Worm (Caenorhabditis elegans) whole organism, late embryonic: ENCODE measurements around the gene nuc-1.

Source experiments
- C08G9.2 ChIP-seq: sonication (generic microtip); optimal IDR thresholded peaks from 2 replicates; lab custom pipeline; 2016; ENCODE audit warnings: mild to moderate bottlenecking, missing genetic modification characterization, moderate library complexity, missing compliant biosample characterization
- F13H6.1 ChIP-seq: sonication (generic microtip); optimal IDR thresholded peaks from 2 replicates; lab custom pipeline; 2016; ENCODE audit warnings: missing genetic modification characterization, missing compliant biosample characterization
- ama-1 ChIP-seq: fragments of 150-350 bp; optimal IDR thresholded peaks from 2 replicates; lab custom pipeline; 2014
- ceh-22 ChIP-seq: sonication (generic microtip); optimal IDR thresholded peaks from 2 replicates; lab custom pipeline; 2017; ENCODE audit warnings: missing biosample characterization, missing genetic modification characterization
- fkh-6 ChIP-seq: sonication (generic microtip); optimal IDR thresholded peaks from 2 replicates; lab custom pipeline; 2016; ENCODE audit warnings: missing genetic modification characterization, missing compliant biosample characterization
- lim-6 ChIP-seq: sonication (generic microtip); optimal IDR thresholded peaks from 2 replicates; lab custom pipeline; 2016; ENCODE audit warnings: missing genetic modification characterization, missing compliant biosample characterization

DNA sequence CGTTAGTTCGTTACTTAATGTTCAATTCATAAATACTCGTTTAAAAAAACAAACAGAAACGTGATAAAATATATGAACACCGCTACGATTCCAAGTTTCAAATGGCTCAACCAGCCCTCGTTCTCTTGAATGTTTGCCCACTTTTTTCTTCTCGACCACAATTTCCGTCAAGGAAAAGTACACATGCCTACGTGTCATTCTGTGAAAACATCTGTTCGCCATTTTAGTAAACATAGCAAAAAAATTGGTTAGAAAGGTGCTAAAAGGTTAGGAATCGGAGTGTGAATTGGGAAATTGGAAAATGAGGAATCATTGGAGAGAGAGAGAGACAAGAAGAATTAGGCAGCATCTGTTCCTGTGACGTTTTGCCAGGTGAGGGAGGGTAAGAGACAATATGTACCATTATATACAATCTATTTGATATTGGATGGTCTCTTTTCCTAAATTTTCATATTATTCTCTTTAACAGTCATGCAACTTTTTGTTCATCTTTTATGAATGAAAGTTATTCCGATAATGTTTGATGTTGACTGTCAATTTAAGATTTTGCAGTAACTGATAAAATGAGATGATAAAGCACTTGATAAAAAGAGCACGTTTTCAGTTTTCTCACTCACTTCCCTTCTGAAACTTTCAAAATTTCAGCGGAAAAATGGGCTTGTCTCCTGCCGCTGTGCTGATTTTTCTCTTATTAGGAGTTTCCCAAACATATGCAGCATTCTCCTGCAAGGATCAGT lies at the start of gene nuc-1:
- TF ChIP-seq F13H6.1 (tag; lab: Kevin White, UChicago) (no peak), ceh-22 (no peak), ama-1 (no peak), fkh-6 (no peak), lim-6 (tag; lab: Kevin White, UChicago) (no peak), C08G9.2 (no peak)
